Worm (Caenorhabditis elegans) whole organism, young adult: ENCODE data around the gene F11A5.18.

ENCODE experiments used
- B0019.2 ChIP-seq: fragments of 200-800 bp; sonication (Bioruptor generic); conservative IDR thresholded peaks from 2 replicates; pipeline ENCODE4 v1.3.6; 2022; ENCODE audit warnings: missing genetic modification reagents, missing genetic modification characterization, missing compliant biosample characterization
- B0035.1 ChIP-seq: sonication (generic microtip); optimal IDR thresholded peaks from 2 replicates; lab custom pipeline; 2016; ENCODE audit warnings: missing genetic modification characterization, mild to moderate bottlenecking, missing compliant biosample characterization, missing genotype, missing genetic modification reagents
- C06A6.2 ChIP-seq: fragments of 200-800 bp; sonication (Bioruptor generic); conservative IDR thresholded peaks from 2 replicates; pipeline ENCODE4 v1.3.6; 2022; ENCODE audit warnings: missing genetic modification characterization, missing compliant biosample characterization
- C17E4.6 ChIP-seq: fragments of 200-800 bp; sonication (Bioruptor generic); IDR thresholded peaks from 2 replicates; pipeline ENCODE4 v1.3.6; 2022; ENCODE audit warnings: missing genetic modification reagents, missing genetic modification characterization, missing compliant biosample characterization
- D2030.7 ChIP-seq: fragments of 200-800 bp; sonication (Bioruptor generic); IDR thresholded peaks from 2 replicates; pipeline ENCODE4 v1.3.6; 2022; ENCODE audit warnings: missing genetic modification reagents, missing genetic modification characterization, missing compliant biosample characterization
- F10E7.11 ChIP-seq: sonication (generic microtip); optimal IDR thresholded peaks from 2 replicates; lab custom pipeline; 2017; ENCODE audit warnings: mild to moderate bottlenecking, missing genetic modification characterization, moderate library complexity, missing compliant biosample characterization
- F23B12.7 ChIP-seq: sonication (generic microtip); optimal IDR thresholded peaks from 2 replicates; lab custom pipeline; 2017; ENCODE audit warnings: missing genetic modification characterization, mild to moderate bottlenecking, missing compliant biosample characterization, antibody characterized with exemption, moderate library complexity; ENCODE audit not compliant: insufficient read depth
- F57C9.4 ChIP-seq: sonication (generic microtip); optimal IDR thresholded peaks from 2 replicates; lab custom pipeline; 2017; ENCODE audit warnings: mild to moderate bottlenecking, missing genetic modification characterization, missing compliant biosample characterization
- T26A5.8 ChIP-seq: sonication (generic microtip); optimal IDR thresholded peaks from 2 replicates; lab custom pipeline; 2016; ENCODE audit warnings: missing genetic modification characterization, missing compliant biosample characterization
- Y53F4B.3 ChIP-seq: fragments of 200-800 bp; sonication (Bioruptor generic); IDR thresholded peaks from 2 replicates; pipeline ENCODE4 v1.3.6; 2022; ENCODE audit warnings: missing genetic modification reagents, missing genetic modification characterization, missing compliant biosample characterization
- Y56A3A.18 ChIP-seq: fragments of 200-800 bp; sonication (Bioruptor generic); IDR thresholded peaks from 2 replicates; pipeline ENCODE4 v1.3.6; 2022; ENCODE audit warnings: missing genetic modification reagents, missing genetic modification characterization, missing compliant biosample characterization
- athp-1 ChIP-seq: sonication (generic microtip); optimal IDR thresholded peaks from 2 replicates; lab custom pipeline; 2017; ENCODE audit warnings: mild to moderate bottlenecking, missing genetic modification characterization, missing compliant biosample characterization
- attf-3 ChIP-seq: fragments of 200-800 bp; sonication (Bioruptor generic); conservative IDR thresholded peaks from 2 replicates; pipeline ENCODE4 v1.3.6; 2022; ENCODE audit warnings: missing genetic modification reagents, missing genetic modification characterization, missing compliant biosample characterization
- cebp-1 ChIP-seq, 2 experiments: fragments of 200-800 bp in 1 of 2; sonication (Bioruptor generic) in 1 of 2; sonication (generic microtip) in 1 of 2; IDR thresholded peaks in 1 of 2; optimal IDR thresholded peaks in 1 of 2; 2 replicates each; pipeline versions ENCODE4 v1.3.6 to Lab custom; 2017 to 2022; ENCODE audit warnings: missing compliant biosample characterization in 2 of 2, missing genetic modification characterization in 2 of 2, mild to moderate bottlenecking in 1 of 2, missing genetic modification reagents in 1 of 2, moderate library complexity in 1 of 2
- ceh-27 ChIP-seq: fragments of 200-800 bp; sonication (Bioruptor generic); optimal IDR thresholded peaks from 2 replicates; lab custom pipeline; 2018; ENCODE audit warnings: mild to moderate bottlenecking, missing genetic modification characterization, moderate library complexity, missing compliant biosample characterization
- ceh-58 ChIP-seq: fragments of 200-800 bp; sonication (Bioruptor generic); IDR thresholded peaks from 2 replicates; pipeline ENCODE4 v1.3.6; 2022; ENCODE audit warnings: missing genetic modification characterization, missing compliant biosample characterization
- efl-1 ChIP-seq: fragments of 150-350 bp; optimal IDR thresholded peaks from 2 replicates; lab custom pipeline; 2014; ENCODE audit warnings: missing biosample characterization, missing genetic modification reagents, missing genetic modification characterization
- egrh-3 ChIP-seq: fragments of 200-800 bp; sonication (Bioruptor generic); IDR thresholded peaks from 2 replicates; pipeline ENCODE4 v1.3.6; 2022; ENCODE audit warnings: missing genetic modification reagents, missing genetic modification characterization, missing compliant biosample characterization
- hlh-12 ChIP-seq: sonication (generic microtip); optimal IDR thresholded peaks from 2 replicates; lab custom pipeline; 2016; ENCODE audit warnings: missing genetic modification characterization, missing compliant biosample characterization
- madf-6 ChIP-seq: fragments of 200-800 bp; sonication (Bioruptor generic); IDR thresholded peaks from 2 replicates; pipeline ENCODE4 v1.3.6; 2022; ENCODE audit warnings: missing genetic modification reagents, missing genetic modification characterization, missing compliant biosample characterization
- madf-8 ChIP-seq: fragments of 200-800 bp; sonication (Bioruptor generic); conservative IDR thresholded peaks from 2 replicates; pipeline ENCODE4 v1.3.6; 2022; ENCODE audit warnings: missing genetic modification reagents, missing genetic modification characterization, missing compliant biosample characterization
- mel-28 ChIP-seq: sonication (generic microtip); optimal IDR thresholded peaks from 2 replicates; lab custom pipeline; 2016; ENCODE audit warnings: borderline replicate concordance, mild to moderate bottlenecking, missing genetic modification characterization, missing compliant biosample characterization
- mes-4 ChIP-seq: sonication (generic microtip); optimal IDR thresholded peaks from 2 replicates; lab custom pipeline; 2016; ENCODE audit warnings: missing genotype, missing genetic modification characterization, missing compliant biosample characterization
- mxl-1 ChIP-seq: sonication (generic microtip); optimal IDR thresholded peaks from 2 replicates; lab custom pipeline; 2016; ENCODE audit warnings: missing genetic modification characterization, missing compliant biosample characterization
- nhr-179 ChIP-seq: sonication (generic microtip); optimal IDR thresholded peaks from 2 replicates; lab custom pipeline; 2016; ENCODE audit warnings: mild to moderate bottlenecking, missing genetic modification characterization, missing compliant biosample characterization
- nhr-80 ChIP-seq: sonication (generic microtip); optimal IDR thresholded peaks from 2 replicates; lab custom pipeline; 2016; ENCODE audit warnings: missing genetic modification characterization, missing compliant biosample characterization
- nhr-90 ChIP-seq: sonication (generic microtip); optimal IDR thresholded peaks from 2 replicates; lab custom pipeline; 2016; ENCODE audit warnings: missing genotype, mild to moderate bottlenecking, missing genetic modification characterization, missing compliant biosample characterization
- sptf-2 ChIP-seq: fragments of 200-800 bp; sonication (Bioruptor generic); optimal IDR thresholded peaks from 2 replicates; lab custom pipeline; 2018; ENCODE audit warnings: mild to moderate bottlenecking, missing genetic modification characterization, missing compliant biosample characterization
- unc-130 ChIP-seq: sonication (generic microtip); optimal IDR thresholded peaks from 2 replicates; lab custom pipeline; 2016; ENCODE audit warnings: missing genetic modification reagents, missing genetic modification characterization, missing compliant biosample characterization
- zim-3 ChIP-seq: sonication (generic microtip); optimal IDR thresholded peaks from 2 replicates; lab custom pipeline; 2017; ENCODE audit warnings: mild to moderate bottlenecking, missing genetic modification characterization, moderate library complexity, missing compliant biosample characterization
- ztf-18 ChIP-seq: sonication (generic microtip); optimal IDR thresholded peaks from 2 replicates; lab custom pipeline; 2016; ENCODE audit warnings: missing genotype, mild to moderate bottlenecking, missing genetic modification characterization, missing compliant biosample characterization
- ztf-25 ChIP-seq: fragments of 200-800 bp; sonication (Bioruptor generic); IDR thresholded peaks from 2 replicates; pipeline ENCODE4 v1.3.6; 2022; ENCODE audit warnings: missing genetic modification reagents, missing genetic modification characterization, missing compliant biosample characterization
- ztf-28 ChIP-seq: fragments of 200-800 bp; sonication (Bioruptor generic); IDR thresholded peaks from 2 replicates; pipeline ENCODE4 v1.3.6; 2022; ENCODE audit warnings: missing genetic modification reagents, missing genetic modification characterization, missing compliant biosample characterization

Gene F11A5.18

ce11 chrV:16169026-16169425 lies 33.7 kb upstream of the F11A5.18 start, which contains the start of gene str-111:
Gene str-111 (minus strand): TSS chrV:16169126.
- TF ChIP-seq F10E7.11 (tag; lab: Kevin White, UChicago) (no peak), B0035.1 (tag; lab: Kevin White, UChicago) (no peak), athp-1 (no peak), F57C9.4 (tag; lab: Kevin White, UChicago) (no peak), hlh-12 (tag; lab: Kevin White, UChicago) (no peak), mel-28 (no peak), ceh-27 (GFP tag; lab: Kevin White, UChicago) (no peak)

ce11 chrV:16171721-16172120 lies 31.0 kb upstream of the F11A5.18 start, which contains the start of gene K05D4.9:
Gene K05D4.9 (minus strand): TSS chrV:16171821.
- TF ChIP-seq D2030.7 (GFP tag; lab: Robert Waterston, UW) (no peak), zim-3 (tag; lab: Kevin White, UChicago) (no peak), nhr-90 (tag; lab: Kevin White, UChicago) (no peak), unc-130 (GFP tag; lab: Kevin White, UChicago) (no peak), attf-3 (no peak), nhr-179 (no peak), mes-4 (tag; lab: Kevin White, UChicago) (no peak), F23B12.7 (tag; lab: Kevin White, UChicago) (no peak), C06A6.2 (no peak), egrh-3 (no peak), ceh-58 (no peak), madf-8 (GFP tag; lab: Robert Waterston, UW) (no peak), ztf-18 (tag; lab: Kevin White, UChicago) (no peak)
- TF ChIP-seq, all 124 proteins: peak for 0

- TF ChIP-seq madf-6 (GFP tag; lab: Robert Waterston, UW) (no peak), efl-1 (GFP tag; lab: Kevin White, UChicago) (no peak), sptf-2 (GFP tag; lab: Kevin White, UChicago) (no peak), cebp-1 (GFP tag; IDR thresholded peaks at IDR 0.05; lab: Robert Waterston, UW) (no peak), cebp-1 (tag; optimal IDR thresholded peaks at IDR 0.05; lab: Kevin White, UChicago) (no peak)
These were observed 28.6 kb upstream of the F11A5.18 start for ce11 chrV:16174109-16174508.

- no peak for TF ChIP-seq ztf-25
- TF ChIP-seq C17E4.6: no peak
- peak; percentile 32 for TF ChIP-seq nhr-80 (tag; lab: Kevin White, UChicago)
These were observed 27.5 kb upstream of the F11A5.18 start for ce11 chrV:16175227-16175626.

- TF ChIP-seq Y53F4B.3: no peak
- TF ChIP-seq Y56A3A.18 (GFP tag; lab: Robert Waterston, UW): no peak
- TF ChIP-seq ztf-28 (GFP tag; lab: Robert Waterston, UW): no peak
- no peak for TF ChIP-seq mes-4 (tag; lab: Kevin White, UChicago)
- TF ChIP-seq mxl-1: no peak
- no peak for TF ChIP-seq T26A5.8
- no peak for TF ChIP-seq B0019.2 (GFP tag; lab: Robert Waterston, UW)
These were observed 27.0 kb upstream of the F11A5.18 start, which contains the start of gene cyp-33D1 for ce11 chrV:16175757-16176156. Gene cyp-33D1 (minus strand): TSS chrV:16175857.
